Fruit fly (Drosophila melanogaster): ENCODE results near the gene Vml.

DNA sequence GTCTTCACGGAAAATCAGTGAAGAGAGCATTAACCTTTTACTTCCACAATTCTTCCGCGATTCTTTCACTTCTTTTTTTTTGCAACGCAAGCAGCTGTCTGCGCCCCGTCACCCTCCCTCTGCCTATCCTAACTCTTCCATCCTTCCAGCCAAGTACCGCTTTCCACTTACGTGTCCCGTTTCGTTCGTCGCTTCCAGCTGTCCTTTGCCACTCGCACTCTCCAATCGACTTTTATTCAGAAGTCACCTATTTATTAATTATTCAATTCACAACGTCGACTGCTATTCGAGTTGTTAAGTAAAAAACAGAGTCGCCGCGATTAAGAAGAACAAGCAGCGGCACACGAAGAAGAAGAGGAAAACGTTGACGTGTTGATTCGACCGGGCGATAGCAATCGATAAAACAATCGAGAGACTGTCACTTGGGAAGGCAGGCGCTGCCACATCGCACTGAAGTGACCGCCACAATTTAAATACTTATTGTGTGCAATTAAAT is 870 bp upstream of the Vml start, which contains the start of gene Grp170:
- TF ChIP-seq dsx (GFP tag; optimal IDR thresholded peaks at IDR 0.05; ENCODE audit: poor library complexity, severe bottlenecking) (peak; percentile 16), CG16779 (tag; optimal IDR thresholded peaks at IDR 0.05) (no peak), Lpt (GFP tag; optimal IDR thresholded peaks at IDR 0.05) (no peak), CG8319 (GFP tag; optimal IDR thresholded peaks at IDR 0.05) (no peak), Sox102F (GFP tag; optimal IDR thresholded peaks at IDR 0.05) (no peak), CG32006 (GFP tag; optimal IDR thresholded peaks at IDR 0.05) (no peak), Sox14 (GFP tag; optimal IDR thresholded peaks at IDR 0.05) (peak; percentile 0)

All from whole organism, prepupa.